Worm (Caenorhabditis elegans) whole organism, early embryonic: ENCODE measurements around the gene F22F7.12.

Source experiments
- F13C5.2 ChIP-seq: sonication (generic microtip); optimal IDR thresholded peaks from 2 replicates; lab custom pipeline; 2017; ENCODE audit warnings: mild to moderate bottlenecking, missing genetic modification characterization, inconsistent platforms, missing compliant biosample characterization
- ama-1 ChIP-seq: fragments of 150-350 bp; optimal IDR thresholded peaks from 2 replicates; lab custom pipeline; 2014
- ceh-13 ChIP-seq: fragments of 200-800 bp; sonication (Bioruptor generic); optimal IDR thresholded peaks from 2 replicates; lab custom pipeline; 2018; ENCODE audit warnings: mild to moderate bottlenecking, missing genetic modification characterization, missing compliant biosample characterization
- ets-7 ChIP-seq: sonication (generic microtip); optimal IDR thresholded peaks from 2 replicates; lab custom pipeline; 2016; ENCODE audit warnings: missing genotype, missing genetic modification characterization, missing compliant biosample characterization
- flt-1 ChIP-seq: fragments of 200-800 bp; sonication (Bioruptor generic); IDR thresholded peaks from 2 replicates; pipeline ENCODE4 v1.3.6; 2022; ENCODE audit warnings: missing genetic modification characterization, missing compliant biosample characterization
- hnd-1 ChIP-seq: sonication (generic microtip); optimal IDR thresholded peaks from 2 replicates; lab custom pipeline; 2016; ENCODE audit warnings: missing genetic modification characterization, missing compliant biosample characterization
- pes-1 ChIP-seq: fragments of 200-800 bp; sonication (Bioruptor generic); IDR thresholded peaks from 2 replicates; pipeline ENCODE4 v1.3.6; 2022; ENCODE audit warnings: missing genetic modification reagents, missing genetic modification characterization, missing compliant biosample characterization
- sea-1 ChIP-seq: fragments of 200-800 bp; sonication (Bioruptor generic); conservative IDR thresholded peaks from 2 replicates; pipeline ENCODE4 v1.3.6; 2022; ENCODE audit warnings: missing genetic modification characterization, missing compliant biosample characterization
- tbx-11 ChIP-seq: fragments of 200-800 bp; sonication (Bioruptor generic); IDR thresholded peaks from 2 replicates; pipeline ENCODE4 v1.3.6; 2022; ENCODE audit warnings: missing genetic modification characterization, missing compliant biosample characterization
- tbx-37 ChIP-seq: fragments of 200-800 bp; sonication (Bioruptor generic); conservative IDR thresholded peaks from 2 replicates; pipeline ENCODE4 v1.3.6; 2022; ENCODE audit warnings: missing genetic modification reagents, missing genetic modification characterization, missing compliant biosample characterization
- tra-4 ChIP-seq: sonication (generic microtip); optimal IDR thresholded peaks from 2 replicates; lab custom pipeline; 2017; ENCODE audit warnings: missing genetic modification characterization, missing compliant biosample characterization

DNA sequence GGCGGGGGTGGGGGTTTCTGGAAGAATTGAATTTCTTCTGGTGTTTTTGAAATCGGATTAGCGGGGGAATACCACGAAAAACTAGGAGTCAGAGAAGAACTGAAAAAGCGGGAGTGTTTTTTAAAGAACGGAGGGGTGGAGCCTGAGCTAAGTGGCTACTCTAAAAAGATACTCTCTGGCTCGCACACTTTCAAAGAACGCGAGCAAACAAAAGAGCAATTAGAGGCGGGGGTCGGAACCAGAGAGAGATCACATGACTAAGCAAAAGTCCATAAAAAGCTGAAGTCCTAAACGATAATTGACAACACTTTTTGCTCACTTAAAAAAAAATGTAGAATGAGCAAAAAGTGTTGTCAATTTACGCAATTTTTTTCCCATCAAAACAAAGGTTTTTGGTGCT lies 10.0 kb downstream of the F22F7.12 start:
- no peak for TF ChIP-seq flt-1 (GFP tag; lab: Robert Waterston, UW)
- no peak for TF ChIP-seq ama-1 (lab: Kevin White, UChicago)
- no peak for TF ChIP-seq tra-4
- TF ChIP-seq F13C5.2 (tag; lab: Kevin White, UChicago): no peak
- no peak for TF ChIP-seq hnd-1
- no peak for TF ChIP-seq ets-7 (tag; lab: Kevin White, UChicago)
- TF ChIP-seq sea-1: no peak
- TF ChIP-seq ceh-13 (GFP tag; lab: Kevin White, UChicago): no peak
- no peak for TF ChIP-seq tbx-37 (GFP tag; lab: Robert Waterston, UW)
- TF ChIP-seq pes-1 (GFP tag; lab: Robert Waterston, UW): no peak
- TF ChIP-seq tbx-11 (GFP tag; lab: Robert Waterston, UW): no peak
